Fruit fly (Drosophila melanogaster) Kc167 (cell line): ENCODE results near the gene Pgant5.

Source experiments
- Myc ChIP-seq: fragments of >200 bp; optimal IDR thresholded peaks from 2 replicates; lab custom pipeline; 2017; ENCODE audit warnings: missing external identifiers
- Sin3A ChIP-seq: fragments of >200 bp; optimal IDR thresholded peaks from 2 replicates; lab custom pipeline; 2018; ENCODE audit warnings: missing external identifiers
- h ChIP-seq: fragments of >200 bp; optimal IDR thresholded peaks from 3 replicates; lab custom pipeline; 2018; ENCODE audit warnings: missing external identifiers
- psq ChIP-seq: fragments of >200 bp; optimal IDR thresholded peaks from 2 replicates; lab custom pipeline; 2017; ENCODE audit warnings: missing external identifiers

dm6 chr2L:5022602-5023001 lies 70.8 kb downstream of the Pgant5 start:
- TF ChIP-seq psq (lab: Kevin White, UChicago), result no peak
- no peak for TF ChIP-seq Myc (lab: Kevin White, UChicago)
- no peak for TF ChIP-seq h (lab: Kevin White, UChicago)
- TF ChIP-seq Sin3A (lab: Kevin White, UChicago), result no peak
